Worm (Caenorhabditis elegans) whole organism, young adult: ENCODE measurements around the gene F56D2.3.
A peak's percentile ranks its signal among the peaks of the same experiment; 100 is the strongest.

Experiments
- B0336.3 ChIP-seq: fragments of 200-800 bp; sonication (Bioruptor generic); IDR thresholded peaks from 2 replicates; pipeline ENCODE4 v1.3.6; 2022; ENCODE audit warnings: missing genetic modification characterization, missing compliant biosample characterization
- F23B12.7 ChIP-seq: sonication (generic microtip); optimal IDR thresholded peaks from 2 replicates; lab custom pipeline; 2017; ENCODE audit warnings: missing genetic modification characterization, mild to moderate bottlenecking, missing compliant biosample characterization, antibody characterized with exemption, moderate library complexity; ENCODE audit not compliant: insufficient read depth
- F49E8.2 ChIP-seq: sonication (generic microtip); optimal IDR thresholded peaks from 3 replicates; lab custom pipeline; 2017; ENCODE audit warnings: missing genetic modification characterization, mild to moderate bottlenecking, missing compliant biosample characterization, antibody characterized with exemption, moderate library complexity; ENCODE audit not compliant: insufficient read depth
- K12H6.12 ChIP-seq: fragments of 200-800 bp; sonication (Bioruptor generic); optimal IDR thresholded peaks from 2 replicates; lab custom pipeline; 2018; ENCODE audit warnings: mild to moderate bottlenecking, missing genetic modification characterization, missing compliant biosample characterization
- Y53G8AR.9 ChIP-seq: fragments of 200-800 bp; sonication (Bioruptor generic); conservative IDR thresholded peaks from 2 replicates; pipeline ENCODE4 v1.3.6; 2022; ENCODE audit warnings: missing genetic modification reagents, missing genetic modification characterization, missing compliant biosample characterization
- Y95B8A.8 ChIP-seq: fragments of 200-800 bp; sonication (Bioruptor generic); IDR thresholded peaks from 2 replicates; pipeline ENCODE4 v1.3.6; 2022; ENCODE audit warnings: missing genetic modification reagents, missing genetic modification characterization, missing compliant biosample characterization
- ZK185.1 ChIP-seq: sonication (generic microtip); optimal IDR thresholded peaks from 2 replicates; lab custom pipeline; 2016; ENCODE audit warnings: mild to moderate bottlenecking, missing genetic modification characterization, missing compliant biosample characterization; ENCODE audit not compliant: poor library complexity, severe bottlenecking
- atf-7 ChIP-seq: sonication (generic microtip); optimal IDR thresholded peaks from 2 replicates; lab custom pipeline; 2017; ENCODE audit warnings: mild to moderate bottlenecking, missing genetic modification characterization, missing compliant biosample characterization
- attf-5 ChIP-seq: fragments of 200-800 bp; sonication (Bioruptor generic); optimal IDR thresholded peaks from 2 replicates; lab custom pipeline; 2018; ENCODE audit warnings: mild to moderate bottlenecking, missing genetic modification characterization, missing compliant biosample characterization
- cebp-1 ChIP-seq, 2 experiments: fragments of 200-800 bp in 1 of 2; sonication (Bioruptor generic) in 1 of 2; sonication (generic microtip) in 1 of 2; IDR thresholded peaks in 1 of 2; optimal IDR thresholded peaks in 1 of 2; 2 replicates each; pipeline versions ENCODE4 v1.3.6 to Lab custom; 2017 to 2022; ENCODE audit warnings: missing compliant biosample characterization in 2 of 2, missing genetic modification characterization in 2 of 2, mild to moderate bottlenecking in 1 of 2, missing genetic modification reagents in 1 of 2, moderate library complexity in 1 of 2
- ets-4 ChIP-seq: fragments of 200-800 bp; sonication (Bioruptor generic); optimal IDR thresholded peaks from 2 replicates; lab custom pipeline; 2018; ENCODE audit warnings: mild to moderate bottlenecking, missing genetic modification characterization, missing compliant biosample characterization
- let-526 ChIP-seq: fragments of 200-800 bp; sonication (Bioruptor generic); IDR thresholded peaks from 2 replicates; pipeline ENCODE4 v1.3.6; 2022; ENCODE audit warnings: missing genetic modification reagents, missing genetic modification characterization, missing compliant biosample characterization
- let-607 ChIP-seq, 2 experiments: fragments of 200-800 bp in 1 of 2; sonication (Bioruptor generic) in 1 of 2; sonication (generic microtip) in 1 of 2; optimal IDR thresholded peaks; 2 replicates each; lab custom pipeline; 2016 to 2018; ENCODE audit warnings: mild to moderate bottlenecking in 2 of 2, missing compliant biosample characterization in 2 of 2, missing genetic modification characterization in 2 of 2, moderate library complexity in 2 of 2, missing genotype in 1 of 2
- lin-40 ChIP-seq: sonication (generic microtip); optimal IDR thresholded peaks from 2 replicates; lab custom pipeline; 2016; ENCODE audit warnings: missing genetic modification characterization, mild to moderate bottlenecking, missing compliant biosample characterization, missing genotype, missing genetic modification reagents
- lin-54 ChIP-seq: fragments of 200-800 bp; sonication (Bioruptor generic); optimal IDR thresholded peaks from 2 replicates; lab custom pipeline; 2018; ENCODE audit warnings: mild to moderate bottlenecking, missing genetic modification characterization, missing compliant biosample characterization
- lir-1 ChIP-seq: fragments of 200-800 bp; sonication (Bioruptor generic); conservative IDR thresholded peaks from 2 replicates; pipeline ENCODE4 v1.3.6; 2022; ENCODE audit warnings: missing genetic modification reagents, missing genetic modification characterization, missing compliant biosample characterization
- lsl-1 ChIP-seq: fragments of 200-800 bp; sonication (Bioruptor generic); optimal IDR thresholded peaks from 2 replicates; lab custom pipeline; 2018; ENCODE audit warnings: mild to moderate bottlenecking, missing genetic modification characterization, moderate library complexity, missing compliant biosample characterization
- madf-10 ChIP-seq: sonication (generic microtip); optimal IDR thresholded peaks from 2 replicates; lab custom pipeline; 2016; ENCODE audit warnings: mild to moderate bottlenecking, missing genetic modification characterization, missing compliant biosample characterization
- madf-6 ChIP-seq: fragments of 200-800 bp; sonication (Bioruptor generic); IDR thresholded peaks from 2 replicates; pipeline ENCODE4 v1.3.6; 2022; ENCODE audit warnings: missing genetic modification reagents, missing genetic modification characterization, missing compliant biosample characterization
- mcd-1 ChIP-seq: fragments of 200-800 bp; sonication (Bioruptor generic); IDR thresholded peaks from 2 replicates; pipeline ENCODE4 v1.3.6; 2022; ENCODE audit warnings: missing genetic modification reagents, missing genetic modification characterization, missing compliant biosample characterization
- nfya-2 ChIP-seq: fragments of 200-800 bp; sonication (Bioruptor generic); IDR thresholded peaks from 2 replicates; pipeline ENCODE4 v1.3.6; 2022; ENCODE audit warnings: missing genetic modification reagents, missing genetic modification characterization, missing compliant biosample characterization
- nfyb-1 ChIP-seq: fragments of 200-800 bp; sonication (Bioruptor generic); IDR thresholded peaks from 2 replicates; pipeline ENCODE4 v1.3.6; 2022; ENCODE audit warnings: missing genetic modification reagents, missing genetic modification characterization, missing compliant biosample characterization
- nhr-80 ChIP-seq: sonication (generic microtip); optimal IDR thresholded peaks from 2 replicates; lab custom pipeline; 2016; ENCODE audit warnings: missing genetic modification characterization, missing compliant biosample characterization
- nhr-90 ChIP-seq: sonication (generic microtip); optimal IDR thresholded peaks from 2 replicates; lab custom pipeline; 2016; ENCODE audit warnings: missing genotype, mild to moderate bottlenecking, missing genetic modification characterization, missing compliant biosample characterization
- pha-4 ChIP-seq: fragments of 150-350 bp; sonication (generic microtip); optimal IDR thresholded peaks from 2 replicates; lab custom pipeline; 2014; ENCODE audit warnings: missing biosample characterization, missing genetic modification reagents, missing genetic modification characterization
- rcor-1 ChIP-seq: fragments of 200-800 bp; sonication (Bioruptor generic); IDR thresholded peaks from 2 replicates; pipeline ENCODE4 v1.3.6; 2022; ENCODE audit warnings: missing genetic modification reagents, missing genetic modification characterization, missing compliant biosample characterization
- repo-1 ChIP-seq: sonication (generic microtip); optimal IDR thresholded peaks from 2 replicates; lab custom pipeline; 2017; ENCODE audit warnings: mild to moderate bottlenecking, missing genetic modification characterization, missing compliant biosample characterization
- snpc-1.3 ChIP-seq: sonication (generic microtip); optimal IDR thresholded peaks from 2 replicates; lab custom pipeline; 2017; ENCODE audit warnings: missing genetic modification characterization, mild to moderate bottlenecking, missing compliant biosample characterization, antibody characterized with exemption, moderate library complexity, missing genotype, missing genetic modification reagents; ENCODE audit not compliant: insufficient read depth
- sptf-2 ChIP-seq: fragments of 200-800 bp; sonication (Bioruptor generic); optimal IDR thresholded peaks from 2 replicates; lab custom pipeline; 2018; ENCODE audit warnings: mild to moderate bottlenecking, missing genetic modification characterization, missing compliant biosample characterization
- tbp1 ChIP-seq: fragments of 200-800 bp; sonication (Bioruptor generic); optimal IDR thresholded peaks from 2 replicates; lab custom pipeline; 2018; ENCODE audit warnings: mild to moderate bottlenecking, missing genetic modification characterization, missing compliant biosample characterization
- tlf-1 ChIP-seq: fragments of 200-800 bp; sonication (Bioruptor generic); optimal IDR thresholded peaks from 2 replicates; lab custom pipeline; 2018; ENCODE audit warnings: mild to moderate bottlenecking, missing genetic modification characterization, missing compliant biosample characterization
- unc-62 ChIP-seq: fragments of 150-350 bp; optimal IDR thresholded peaks from 2 replicates; lab custom pipeline; 2014; ENCODE audit warnings: missing biosample characterization, missing genetic modification reagents, missing genetic modification characterization
- zim-3 ChIP-seq: sonication (generic microtip); optimal IDR thresholded peaks from 2 replicates; lab custom pipeline; 2017; ENCODE audit warnings: mild to moderate bottlenecking, missing genetic modification characterization, moderate library complexity, missing compliant biosample characterization
- ztf-22 ChIP-seq: fragments of 200-800 bp; sonication (Bioruptor generic); optimal IDR thresholded peaks from 2 replicates; lab custom pipeline; 2018; ENCODE audit warnings: mild to moderate bottlenecking, missing genetic modification characterization, moderate library complexity, missing compliant biosample characterization

The F56D2.3 gene

ce11 chrIII:5552072-5552667 lies 32.6 kb upstream of the F56D2.3 start, which contains the start of gene F09F7.6 (continued):
- TF ChIP-seq ztf-22 (GFP tag; lab: Kevin White, UChicago) (no peak), ZK185.1 (tag; lab: Kevin White, UChicago) (peak; percentile 1), snpc-1.3 (tag; lab: Kevin White, UChicago) (no peak), K12H6.12 (tag; lab: Kevin White, UChicago) (peak; percentile 62)

ce11 chrIII:5553098-5553497 lies 31.6 kb upstream of the F56D2.3 start:
- TF ChIP-seq rcor-1 (GFP tag; lab: Robert Waterston, UW) (no peak), unc-62 (GFP tag; lab: Kevin White, UChicago) (peak; percentile 90), sptf-2 (GFP tag; lab: Kevin White, UChicago) (no peak), nhr-80 (tag; lab: Kevin White, UChicago) (peak; percentile 78), F23B12.7 (tag; lab: Kevin White, UChicago) (peak; percentile 20), let-607 (tag; optimal IDR thresholded peaks at IDR 0.05; lab: Kevin White, UChicago) (peak; percentile 13 to 83), zim-3 (no peak), tbp1 (GFP tag; lab: Kevin White, UChicago) (peak; percentile 13), lsl-1 (GFP tag; lab: Kevin White, UChicago) (no peak), attf-5 (peak; percentile 45), F49E8.2 (tag; lab: Kevin White, UChicago) (no peak), ets-4 (GFP tag; lab: Kevin White, UChicago) (peak; percentile 2), nfya-2 (GFP tag; lab: Robert Waterston, UW) (no peak), B0336.3 (GFP tag; lab: Robert Waterston, UW) (peak; percentile 54), Y53G8AR.9 (peak; percentile 55; the same call in 1 of the 2 replicates), lir-1 (GFP tag; lab: Robert Waterston, UW) (0 out of 2 replicates have a peak, but pooled peaks have one; percentile 10), lin-54 (GFP tag; lab: Kevin White, UChicago) (peak; percentile 30), madf-6 (GFP tag; lab: Robert Waterston, UW) (peak; percentile 11; the same call in 1 of the 2 replicates), Y95B8A.8 (GFP tag; lab: Robert Waterston, UW) (0 out of 2 replicates have a peak, but pooled peaks have one; percentile 53), nhr-90 (tag; lab: Kevin White, UChicago) (peak; percentile 53), repo-1 (tag; lab: Kevin White, UChicago) (peak; percentile 19), lin-40 (peak; percentile 26), nfyb-1 (peak; percentile 79), ztf-22 (GFP tag; lab: Kevin White, UChicago) (peak; percentile 44), atf-7 (tag; lab: Kevin White, UChicago) (peak; percentile 64), madf-10 (tag; lab: Kevin White, UChicago) (peak; percentile 17), cebp-1 (GFP tag; IDR thresholded peaks at IDR 0.05; lab: Robert Waterston, UW) (0 out of 2 replicates have a peak, but pooled peaks have one; percentile 17), cebp-1 (tag; optimal IDR thresholded peaks at IDR 0.05; lab: Kevin White, UChicago) (peak; percentile 64), mcd-1 (peak; percentile 23; the same call in 1 of the 2 replicates), pha-4 (tag; lab: Kevin White, UChicago) (peak; percentile 76), tlf-1 (peak; percentile 48), let-526 (GFP tag; lab: Robert Waterston, UW) (0 out of 2 replicates have a peak, but pooled peaks have one; percentile 48)
